Fruit fly (Drosophila melanogaster) whole organism, embryonic: Measurements from ENCODE around the gene Tip60.

Experiments used
- ATbp ChIP-seq: fragments of 200-800 bp; sonication (Bioruptor generic); optimal IDR thresholded peaks from 2 replicates; lab custom pipeline; 2017; ENCODE audit warnings: missing biosample characterization, mild to moderate bottlenecking, missing genetic modification characterization, missing genetic modification reagents
- B-H2 ChIP-seq: fragments of 200-800 bp; sonication (Bioruptor generic); optimal IDR thresholded peaks from 2 replicates; lab custom pipeline; 2018; ENCODE audit warnings: missing biosample characterization, mild to moderate bottlenecking, missing genetic modification characterization
- CG10209 ChIP-seq: fragments of 200-800 bp; sonication (Bioruptor generic); optimal IDR thresholded peaks from 3 replicates; lab custom pipeline; 2017; ENCODE audit warnings: missing biosample characterization, mild to moderate bottlenecking, missing genetic modification characterization, missing genetic modification reagents
- CG10979 ChIP-seq: fragments of 200-800 bp; sonication (Bioruptor generic); optimal IDR thresholded peaks from 2 replicates; lab custom pipeline; 2018; ENCODE audit warnings: missing biosample characterization, mild to moderate bottlenecking, missing genetic modification characterization, moderate library complexity
- CG12155 ChIP-seq: fragments of 200-800 bp; sonication (Bioruptor generic); optimal IDR thresholded peaks from 3 replicates; lab custom pipeline; 2016; ENCODE audit warnings: missing biosample characterization, missing genetic modification characterization
- CG12769 ChIP-seq: fragments of 200-800 bp; sonication (Bioruptor generic); optimal IDR thresholded peaks from 2 replicates; lab custom pipeline; 2019; ENCODE audit warnings: missing biosample characterization, mild to moderate bottlenecking, missing genetic modification characterization, moderate library complexity
- CG13624 ChIP-seq: fragments of 200-800 bp; sonication (Bioruptor generic); optimal IDR thresholded peaks from 2 replicates; lab custom pipeline; 2016; ENCODE audit warnings: missing biosample characterization, missing genetic modification characterization
- CG13775 ChIP-seq: fragments of 200-800 bp; sonication (Bioruptor generic); optimal IDR thresholded peaks from 3 replicates; lab custom pipeline; 2017; ENCODE audit warnings: missing biosample characterization, mild to moderate bottlenecking, missing genetic modification characterization
- CG15479 ChIP-seq: fragments of 200-800 bp; sonication (Bioruptor generic); optimal IDR thresholded peaks from 3 replicates; lab custom pipeline; 2019; ENCODE audit warnings: missing biosample characterization, mild to moderate bottlenecking, missing genetic modification characterization, moderate library complexity
- CG31224 ChIP-seq: fragments of 200-800 bp; sonication (Bioruptor generic); IDR thresholded peaks from 2 replicates; pipeline ENCODE4 v1.3.6; 2022; ENCODE audit warnings: missing biosample characterization, missing genetic modification characterization
- CG4360 ChIP-seq: fragments of 200-800 bp; sonication (Bioruptor generic); IDR thresholded peaks from 2 replicates; pipeline ENCODE4 v1.3.6; 2022; ENCODE audit warnings: missing biosample characterization, missing genetic modification characterization
- CG5953 ChIP-seq: fragments of 200-800 bp; sonication (Bioruptor generic); IDR thresholded peaks from 2 replicates; pipeline ENCODE4 v1.3.6; 2022; ENCODE audit warnings: missing biosample characterization, missing genetic modification characterization
- CG9609 ChIP-seq: fragments of 200-800 bp; sonication (Bioruptor generic); optimal IDR thresholded peaks from 3 replicates; lab custom pipeline; 2016; ENCODE audit warnings: missing biosample characterization, missing genetic modification characterization
- CG9727 ChIP-seq: fragments of 200-800 bp; sonication (Bioruptor generic); optimal IDR thresholded peaks from 3 replicates; lab custom pipeline; 2017; ENCODE audit warnings: missing biosample characterization, mild to moderate bottlenecking, missing genetic modification characterization
- Camta ChIP-seq: fragments of 200-800 bp; sonication (Bioruptor generic); optimal IDR thresholded peaks from 2 replicates; lab custom pipeline; 2016; ENCODE audit warnings: missing biosample characterization, missing genetic modification characterization
- Dfd ChIP-seq, 2 experiments: fragments of >200 bp; optimal IDR thresholded peaks; 2 replicates each; lab custom pipeline; 2017; ENCODE audit warnings: missing biosample characterization in 2 of 2, missing genetic modification characterization in 2 of 2
- Dll ChIP-seq: fragments of 200-800 bp; sonication (Bioruptor generic); IDR thresholded peaks from 4 replicates; pipeline ENCODE4 v1.3.6; 2022; ENCODE audit warnings: missing biosample characterization, missing genetic modification characterization; ENCODE audit not compliant: partially characterized antibody
- Doc3 ChIP-seq: fragments of 200-800 bp; sonication (Bioruptor generic); IDR thresholded peaks from 3 replicates; pipeline ENCODE4 v1.3.6; 2022; ENCODE audit warnings: missing biosample characterization, missing genetic modification characterization; ENCODE audit not compliant: partially characterized antibody
- Ets65A ChIP-seq: fragments of 200-800 bp; sonication (Bioruptor generic); peaks from one replicate; lab custom pipeline; 2016; ENCODE audit warnings: missing biosample characterization, missing genetic modification characterization
- Fer1 ChIP-seq: fragments of 200-800 bp; sonication (Bioruptor generic); optimal IDR thresholded peaks from 2 replicates; lab custom pipeline; 2017; ENCODE audit warnings: missing biosample characterization, mild to moderate bottlenecking, missing genetic modification characterization
- Hand ChIP-seq: fragments of 200-800 bp; sonication (Bioruptor generic); optimal IDR thresholded peaks from 2 replicates; lab custom pipeline; 2017; ENCODE audit warnings: mild to moderate bottlenecking, missing biosample characterization, missing genetic modification reagents, missing genetic modification characterization
- Hsf ChIP-seq: fragments of 200-800 bp; sonication (Bioruptor generic); optimal IDR thresholded peaks from 3 replicates; lab custom pipeline; 2016; ENCODE audit warnings: missing biosample characterization, missing genetic modification characterization
- NfI ChIP-seq: fragments of 200-800 bp; sonication (Bioruptor generic); optimal IDR thresholded peaks from 3 replicates; lab custom pipeline; 2018; ENCODE audit warnings: missing biosample characterization, mild to moderate bottlenecking, missing genetic modification characterization, moderate library complexity
- Rx ChIP-seq: fragments of 200-800 bp; sonication (Bioruptor generic); IDR thresholded peaks from 2 replicates; pipeline ENCODE4 v1.3.6; 2022; ENCODE audit warnings: missing biosample characterization, missing genetic modification characterization
- Sry-β ChIP-seq: fragments of 200-800 bp; sonication (Bioruptor generic); optimal IDR thresholded peaks from 2 replicates; lab custom pipeline; 2018; ENCODE audit warnings: missing biosample characterization, mild to moderate bottlenecking, missing genetic modification characterization, moderate library complexity
- TFAM ChIP-seq: fragments of 200-800 bp; sonication (Bioruptor generic); optimal IDR thresholded peaks from 2 replicates; lab custom pipeline; 2017; ENCODE audit warnings: missing biosample characterization, missing genetic modification characterization, inconsistent platforms
- ara ChIP-seq: fragments of 200-800 bp; sonication (Bioruptor generic); IDR thresholded peaks from 2 replicates; pipeline ENCODE4 v1.3.6; 2022; ENCODE audit warnings: missing biosample characterization, missing genetic modification characterization
- bab2 ChIP-seq: fragments of 200-800 bp; sonication (Bioruptor generic); optimal IDR thresholded peaks from 2 replicates; lab custom pipeline; 2016; ENCODE audit warnings: missing biosample characterization, missing genetic modification characterization
- ems ChIP-seq: fragments of 200-800 bp; sonication (Bioruptor generic); optimal IDR thresholded peaks from 3 replicates; lab custom pipeline; 2016; ENCODE audit warnings: missing biosample characterization, missing genetic modification characterization
- grn ChIP-seq: fragments of 200-800 bp; sonication (Bioruptor generic); optimal IDR thresholded peaks from 3 replicates; lab custom pipeline; 2017; ENCODE audit warnings: missing biosample characterization, missing genetic modification characterization
- ham ChIP-seq: fragments of 200-800 bp; sonication (Bioruptor generic); IDR thresholded peaks from 2 replicates; pipeline ENCODE4 v1.3.6; 2022; ENCODE audit warnings: missing biosample characterization, missing genetic modification characterization
- ind ChIP-seq: fragments of 200-800 bp; sonication (Bioruptor generic); optimal IDR thresholded peaks from 3 replicates; lab custom pipeline; 2016; ENCODE audit warnings: missing biosample characterization, missing genetic modification characterization
- lola ChIP-seq, 3 experiments: fragments of >200 bp in 2 of 3; fragments of 200-800 bp in 1 of 3; sonication (Bioruptor generic) in 1 of 3; optimal IDR thresholded peaks; 2 replicates each; lab custom pipeline; 2017 to 2019; ENCODE audit warnings: missing biosample characterization in 3 of 3, missing genetic modification characterization in 3 of 3, mild to moderate bottlenecking in 1 of 3, moderate library complexity in 1 of 3
- maf-S ChIP-seq: fragments of 200-800 bp; sonication (Bioruptor generic); optimal IDR thresholded peaks from 2 replicates; lab custom pipeline; 2016; ENCODE audit warnings: missing biosample characterization, missing genetic modification characterization
- nerfin-1 ChIP-seq: fragments of 200-800 bp; sonication (Bioruptor generic); optimal IDR thresholded peaks from 3 replicates; lab custom pipeline; 2019; ENCODE audit warnings: missing biosample characterization, mild to moderate bottlenecking, missing genetic modification characterization, moderate library complexity
- nerfin-2 ChIP-seq: fragments of 200-800 bp; sonication (Bioruptor generic); IDR thresholded peaks from 2 replicates; pipeline ENCODE4 v1.3.6; 2022; ENCODE audit warnings: missing biosample characterization, missing genetic modification characterization; ENCODE audit not compliant: partially characterized antibody
- prd ChIP-seq, 3 experiments: fragments of >200 bp in 2 of 3; fragments of 200-800 bp in 1 of 3; sonication (Bioruptor generic) in 1 of 3; optimal IDR thresholded peaks in 2 of 3; IDR thresholded peaks in 1 of 3; 2 replicates in 2 of 3; 3 replicates in 1 of 3; pipeline versions ENCODE4 v1.3.6 to Lab custom; 2017 to 2022; ENCODE audit warnings: missing biosample characterization in 1 of 3, missing genetic modification characterization in 1 of 3
- row ChIP-seq: fragments of 200-800 bp; sonication (Bioruptor generic); IDR thresholded peaks from 3 replicates; pipeline ENCODE4 v1.3.6; 2022; ENCODE audit warnings: missing biosample characterization, missing genetic modification characterization
- sens ChIP-seq: fragments of 200-800 bp; sonication (Bioruptor generic); peaks from one replicate; lab custom pipeline; 2016; ENCODE audit warnings: missing biosample characterization, missing genetic modification characterization
- slbo ChIP-seq: fragments of 200-800 bp; sonication (Bioruptor generic); IDR thresholded peaks from 2 replicates; pipeline ENCODE4 v1.3.6; 2022; ENCODE audit warnings: missing biosample characterization, missing genetic modification characterization
- tin ChIP-seq: fragments of 200-800 bp; sonication (Bioruptor generic); optimal IDR thresholded peaks from 3 replicates; lab custom pipeline; 2016; ENCODE audit warnings: missing biosample characterization, missing genetic modification characterization
- trem ChIP-seq: fragments of 200-800 bp; optimal IDR thresholded peaks from 3 replicates; lab custom pipeline; 2019; ENCODE audit warnings: missing biosample characterization, mild to moderate bottlenecking, missing genetic modification characterization, moderate library complexity
- vnd ChIP-seq: fragments of 200-800 bp; sonication (Bioruptor generic); IDR thresholded peaks from 3 replicates; pipeline ENCODE4 v1.3.6; 2022; ENCODE audit warnings: missing biosample characterization, missing genetic modification characterization; ENCODE audit not compliant: partially characterized antibody
- z ChIP-seq: fragments of 200-800 bp; sonication (Bioruptor generic); IDR thresholded peaks from 3 replicates; pipeline ENCODE4 v1.3.6; 2022; ENCODE audit warnings: missing biosample characterization, missing genetic modification characterization

Gene Tip60

DNA sequence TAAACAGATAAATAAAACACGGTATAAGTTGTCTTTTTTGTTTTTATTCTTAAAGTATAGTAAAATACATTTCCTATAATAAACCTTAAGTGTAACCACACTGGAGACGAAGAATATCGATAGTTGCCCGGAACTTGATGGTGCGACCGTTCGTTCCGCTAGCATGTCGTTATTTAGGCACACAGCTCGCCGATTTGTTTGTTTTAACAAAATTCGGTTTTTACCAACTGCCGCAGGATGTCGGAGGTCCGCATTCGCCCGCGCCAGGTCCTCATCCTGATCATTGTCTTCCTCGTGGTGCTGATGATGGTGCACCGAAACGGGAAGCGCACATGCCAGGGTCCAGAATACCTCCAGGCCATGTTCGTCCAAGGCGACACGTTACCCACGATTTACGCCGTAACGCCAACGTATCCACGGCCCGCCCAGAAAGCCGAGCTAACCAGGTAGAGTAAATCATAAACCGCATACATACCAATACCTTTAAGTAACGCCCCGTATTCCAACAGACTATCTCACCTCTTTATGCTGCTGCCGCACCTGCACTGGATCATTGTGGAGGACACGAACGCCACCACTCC lies 13.9 kb upstream of the Tip60 start, which contains the start of gene GlcAT-I (continued):
- TF ChIP-seq maf-S (no peak), CG15479 (GFP tag; lab: Kevin White, UChicago) (no peak), Dfd (GFP tag; optimal IDR thresholded peaks at IDR 0.05; lab: Kevin White, UChicago) (no peak)
- TF ChIP-seq, all 482 proteins: peak for 44

DNA sequence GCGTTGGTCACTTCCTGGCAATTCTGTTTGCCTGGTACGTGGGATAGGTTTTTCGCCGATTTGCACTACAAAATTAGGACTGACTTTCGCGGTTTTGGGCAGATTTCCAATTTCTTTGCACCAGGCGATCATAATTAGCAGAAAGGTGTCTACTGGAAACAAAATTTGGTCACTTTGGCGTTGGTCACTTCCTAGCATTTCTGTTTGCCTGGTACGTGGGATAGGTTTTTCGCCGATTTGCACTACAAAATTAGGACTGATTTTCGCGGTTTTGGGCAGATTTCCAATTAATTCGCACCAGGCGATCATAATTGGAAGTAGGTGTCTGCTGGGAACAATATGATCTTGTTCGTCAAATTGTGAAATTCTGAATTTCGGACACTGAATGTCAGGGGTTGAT lies 13.3 kb upstream of the Tip60 start:
- peak; percentile 91 for TF ChIP-seq CG31224

DNA sequence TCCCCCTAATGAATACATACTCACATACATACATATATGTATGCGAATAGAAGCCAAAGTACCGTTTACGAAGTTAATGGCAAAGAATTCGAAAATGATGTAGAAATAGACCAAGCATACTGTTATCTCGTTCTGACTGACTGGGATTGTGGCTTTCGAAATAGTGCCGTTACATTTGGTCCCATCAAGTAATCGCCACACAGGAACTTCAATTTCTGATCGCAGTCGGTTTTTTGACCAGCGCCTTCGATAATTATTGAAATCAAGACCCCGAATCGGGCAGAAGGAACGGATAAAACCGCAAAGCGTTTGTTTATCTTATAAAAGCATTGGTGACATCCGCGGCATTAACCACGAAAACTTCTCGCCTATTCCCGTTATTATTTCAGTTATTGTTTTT lies 2.3 kb upstream of the Tip60 start:
- TF ChIP-seq z (GFP tag; lab: Robert Waterston, UW) (no peak), grn (GFP tag; lab: Kevin White, UChicago) (no peak), prd (optimal IDR thresholded peaks at IDR 0.05; lab: Kevin White, UChicago) (no peak), prd (GFP tag; IDR thresholded peaks at IDR 0.05; lab: Robert Waterston, UW) (no peak), Dfd (GFP tag; optimal IDR thresholded peaks at IDR 0.05; lab: Kevin White, UChicago) (no peak), ara (GFP tag; lab: Robert Waterston, UW) (no peak), Hand (no peak), B-H2 (GFP tag; lab: Kevin White, UChicago) (no peak), TFAM (GFP tag; lab: Kevin White, UChicago) (no peak), Ets65A (GFP tag; lab: Kevin White, UChicago) (no peak), ems (GFP tag; lab: Kevin White, UChicago) (no peak), CG4360 (no peak)

DNA sequence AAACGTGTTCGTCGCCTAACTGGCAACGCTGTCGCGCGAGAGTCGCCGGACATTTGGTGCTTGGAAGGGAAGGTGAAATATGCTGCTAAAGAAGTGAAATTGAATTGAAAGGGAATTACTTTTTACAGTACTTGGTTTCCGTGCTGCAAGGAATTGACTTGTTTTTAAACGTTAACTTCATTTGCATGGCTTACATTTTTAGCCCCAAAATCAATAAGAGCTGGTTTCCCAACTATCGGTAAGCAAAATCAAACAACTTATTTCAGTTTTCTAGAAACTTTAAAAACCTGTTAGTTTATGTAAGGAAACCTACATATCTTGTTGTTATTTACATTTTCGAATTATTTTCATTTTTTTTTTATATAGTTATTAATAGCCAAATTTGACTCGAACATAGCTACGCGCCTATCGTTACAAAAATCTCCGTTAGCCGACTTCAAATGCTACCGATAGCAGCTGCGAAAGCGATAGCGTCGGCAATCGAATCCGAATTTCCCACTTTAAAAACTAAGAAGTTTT lies 3.5 kb downstream of the Tip60 start, which contains the start of the genes dgt4 and Nsun2:
dgt4 (plus strand) TSS at position 4 of the 519 bp plus-strand sequence.
Nsun2 (minus strand) TSS at position 37 of the 519 bp plus-strand sequence.
- TF ChIP-seq slbo (GFP tag; lab: Robert Waterston, UW), result peak; percentile 33; the same call in 1 of the 2 replicates
- no peak for TF ChIP-seq Fer1 (GFP tag; lab: Kevin White, UChicago)
- TF ChIP-seq ATbp (GFP tag; lab: Kevin White, UChicago), result no peak
- TF ChIP-seq CG5953 (GFP tag; lab: Robert Waterston, UW), result no peak
- TF ChIP-seq ind, result peak; percentile 41
- TF ChIP-seq CG9609 (GFP tag; lab: Kevin White, UChicago), result peak; percentile 17
- no peak for TF ChIP-seq Rx (GFP tag; lab: Robert Waterston, UW)
- no peak for TF ChIP-seq ham (GFP tag; lab: Robert Waterston, UW)
- TF ChIP-seq nerfin-2 (GFP tag; lab: Robert Waterston, UW), result no peak
- TF ChIP-seq tin (GFP tag; lab: Kevin White, UChicago), result peak; percentile 4
- TF ChIP-seq Camta (GFP tag; lab: Kevin White, UChicago), result peak; percentile 4
- TF ChIP-seq CG12155 (GFP tag; lab: Kevin White, UChicago), result peak; percentile 28
- TF ChIP-seq CG10209 (GFP tag; lab: Kevin White, UChicago), result no peak
- peak in 1 of 3 experiments; percentile 18 for TF ChIP-seq lola (GFP tag; optimal IDR thresholded peaks at IDR 0.05; lab: Kevin White, UChicago)
- peak; percentile 65 for TF ChIP-seq Sry-β (GFP tag; lab: Kevin White, UChicago)
- peak; percentile 21 for TF ChIP-seq trem (tag; lab: Kevin White, UChicago)
- no peak for TF ChIP-seq nerfin-1 (tag; lab: Kevin White, UChicago)
- peak; percentile 49 for TF ChIP-seq row (GFP tag; lab: Robert Waterston, UW)
- no peak for TF ChIP-seq prd (optimal IDR thresholded peaks at IDR 0.05; lab: Kevin White, UChicago)
- TF ChIP-seq prd (GFP tag; IDR thresholded peaks at IDR 0.05; lab: Robert Waterston, UW), result peak; percentile 27; the same call in 1 of the 3 replicates
- TF ChIP-seq CG10979 (tag; lab: Kevin White, UChicago), result no peak
- TF ChIP-seq CG12769 (tag; lab: Kevin White, UChicago), result no peak
- peak; percentile 62 for TF ChIP-seq sens (GFP tag; lab: Kevin White, UChicago)
- 0 out of 3 replicates have a peak, but pooled peaks have one; percentile 28 for TF ChIP-seq Doc3
- TF ChIP-seq NfI (GFP tag; lab: Kevin White, UChicago), result peak; percentile 5
- TF ChIP-seq vnd, result peak; percentile 44; the same call in 1 of the 3 replicates
- peak; percentile 18 for TF ChIP-seq Hsf
- TF ChIP-seq Dll, result peak; percentile 72; the same call in 3 of the 4 replicates
- TF ChIP-seq CG9727 (GFP tag; lab: Kevin White, UChicago), result peak; percentile 18
- TF ChIP-seq bab2 (GFP tag; lab: Kevin White, UChicago), result peak; percentile 1
- peak; percentile 49 for TF ChIP-seq CG13775
- TF ChIP-seq CG13624 (GFP tag; lab: Kevin White, UChicago), result no peak
